Fruit fly (Drosophila melanogaster): ENCODE measurements around the gene Kap-alpha1.

dm6 chr3L:19815472-19816150 is 8.6 kb downstream of the Kap-alpha1 start, which contains the start of gene cyc:
- no peak for TF ChIP-seq CG16779 (tag; optimal IDR thresholded peaks at IDR 0.05)
- TF ChIP-seq CG15336 (GFP tag; IDR thresholded peaks at IDR 0.05), result peak; percentile 54; the same call in 1 of the 2 replicates
- TF ChIP-seq eg (GFP tag; IDR thresholded peaks at IDR 0.05), result peak; percentile 32; the same call in 1 of the 3 replicates
- peak; percentile 10 for TF ChIP-seq CG31627 (GFP tag; optimal IDR thresholded peaks at IDR 0.05)
